Worm (Caenorhabditis elegans) whole organism, midembryonic: Measurements from ENCODE around the gene Y37E11AL.1.

Experiments
- T22C8.4 ChIP-seq: fragments of 200-800 bp; sonication (Bioruptor generic); IDR thresholded peaks from 2 replicates; pipeline ENCODE4 v1.3.6; 2022; ENCODE audit warnings: missing genetic modification characterization, missing compliant biosample characterization
- cog-1 ChIP-seq: sonication (generic microtip); optimal IDR thresholded peaks from 2 replicates; lab custom pipeline; 2016; ENCODE audit warnings: missing genetic modification characterization, missing compliant biosample characterization
- flt-1 ChIP-seq: fragments of 200-800 bp; sonication (Bioruptor generic); IDR thresholded peaks from 2 replicates; pipeline ENCODE4 v1.3.6; 2022; ENCODE audit warnings: missing genetic modification characterization, missing compliant biosample characterization
- klf-2 ChIP-seq: fragments of 200-800 bp; sonication (Bioruptor generic); conservative IDR thresholded peaks from 2 replicates; pipeline ENCODE4 v1.3.6; 2022; ENCODE audit warnings: missing genetic modification reagents, missing genetic modification characterization, missing compliant biosample characterization
- med-1 ChIP-seq: sonication (generic microtip); optimal IDR thresholded peaks from 2 replicates; lab custom pipeline; 2017; ENCODE audit warnings: missing genetic modification characterization, mild to moderate bottlenecking, missing compliant biosample characterization, antibody characterized with exemption, missing genetic modification reagents; ENCODE audit not compliant: insufficient read depth
- ref-1 ChIP-seq: fragments of 200-800 bp; sonication (Bioruptor generic); conservative IDR thresholded peaks from 2 replicates; pipeline ENCODE4 v1.3.6; 2022; ENCODE audit warnings: missing genetic modification reagents, missing genetic modification characterization, missing compliant biosample characterization
- tab-1 ChIP-seq: fragments of 200-800 bp; sonication (Bioruptor generic); IDR thresholded peaks from 2 replicates; pipeline ENCODE4 v1.3.6; 2022; ENCODE audit warnings: missing genetic modification characterization, missing compliant biosample characterization
- ztf-23 ChIP-seq: fragments of 200-800 bp; sonication (Bioruptor generic); IDR thresholded peaks from 2 replicates; pipeline ENCODE4 v1.3.6; 2022; ENCODE audit warnings: missing genetic modification reagents, missing genetic modification characterization, missing compliant biosample characterization
- ztf-29 ChIP-seq: fragments of 200-800 bp; sonication (Bioruptor generic); IDR thresholded peaks from 2 replicates; pipeline ENCODE4 v1.3.6; 2022; ENCODE audit warnings: missing genetic modification reagents, missing genetic modification characterization, missing compliant biosample characterization

Gene Y37E11AL.1

ce11 chrIV:3709200-3709599 is at the start of gene Y37E11AL.1:
TSS of gene Y37E11AL.1 (plus strand) at chrIV:3709500.
- TF ChIP-seq ztf-23 (no peak), cog-1 (tag; lab: Kevin White, UChicago) (no peak), ztf-29 (no peak), med-1 (no peak), ref-1 (no peak), flt-1 (GFP tag; lab: Robert Waterston, UW) (no peak), T22C8.4 (GFP tag; lab: Robert Waterston, UW) (no peak), klf-2 (GFP tag; lab: Robert Waterston, UW) (no peak), tab-1 (GFP tag; lab: Robert Waterston, UW) (no peak)

- TF ChIP-seq tab-1 (GFP tag; lab: Robert Waterston, UW) (no peak), flt-1 (GFP tag; lab: Robert Waterston, UW) (no peak), T22C8.4 (GFP tag; lab: Robert Waterston, UW) (no peak), ztf-29 (no peak), ztf-23 (no peak), cog-1 (tag; lab: Kevin White, UChicago) (no peak), ref-1 (no peak), klf-2 (GFP tag; lab: Robert Waterston, UW) (no peak), med-1 (no peak)
Measured at ce11 chrIV:3659951-3660350, 49.3 kb upstream of the Y37E11AL.1 start.

- no peak for TF ChIP-seq med-1
- no peak for TF ChIP-seq ztf-29
- TF ChIP-seq ztf-23, result no peak
- no peak for TF ChIP-seq flt-1 (GFP tag; lab: Robert Waterston, UW)
- TF ChIP-seq ref-1, result no peak
Measured at ce11 chrIV:3661117-3661634, 48.1 kb upstream of the Y37E11AL.1 start.

ce11 chrIV:3662863-3663262 is 46.4 kb upstream of the Y37E11AL.1 start:
- TF ChIP-seq ztf-23 (no peak), cog-1 (tag; lab: Kevin White, UChicago) (no peak), ref-1 (no peak), T22C8.4 (GFP tag; lab: Robert Waterston, UW) (no peak), med-1 (no peak), klf-2 (GFP tag; lab: Robert Waterston, UW) (no peak), flt-1 (GFP tag; lab: Robert Waterston, UW) (no peak), tab-1 (GFP tag; lab: Robert Waterston, UW) (no peak), ztf-29 (no peak)

ce11 chrIV:3665089-3665488 is 44.2 kb upstream of the Y37E11AL.1 start:
- no peak for TF ChIP-seq tab-1 (GFP tag; lab: Robert Waterston, UW)
- no peak for TF ChIP-seq ref-1
- no peak for TF ChIP-seq flt-1 (GFP tag; lab: Robert Waterston, UW)
- TF ChIP-seq ztf-23, result no peak
- no peak for TF ChIP-seq T22C8.4 (GFP tag; lab: Robert Waterston, UW)
- TF ChIP-seq med-1, result no peak
- TF ChIP-seq klf-2 (GFP tag; lab: Robert Waterston, UW), result no peak
- no peak for TF ChIP-seq cog-1 (tag; lab: Kevin White, UChicago)
- no peak for TF ChIP-seq ztf-29

- TF ChIP-seq klf-2 (GFP tag; lab: Robert Waterston, UW) (no peak), med-1 (no peak)
Measured at ce11 chrIV:3666543-3666942, 42.8 kb upstream of the Y37E11AL.1 start.

- TF ChIP-seq cog-1 (tag; lab: Kevin White, UChicago) (no peak), ref-1 (no peak), klf-2 (GFP tag; lab: Robert Waterston, UW) (no peak), ztf-23 (no peak), flt-1 (GFP tag; lab: Robert Waterston, UW) (no peak), ztf-29 (no peak), tab-1 (GFP tag; lab: Robert Waterston, UW) (no peak), T22C8.4 (GFP tag; lab: Robert Waterston, UW) (no peak), med-1 (no peak)
Measured at ce11 chrIV:3667796-3668195, 41.5 kb upstream of the Y37E11AL.1 start.

ce11 chrIV:3668603-3669002 is 40.7 kb upstream of the Y37E11AL.1 start, which contains the start of gene fmil-1:
TSS of gene fmil-1 (minus strand) at chrIV:3668703.
- TF ChIP-seq ztf-23 (no peak), med-1 (no peak), ref-1 (no peak), flt-1 (GFP tag; lab: Robert Waterston, UW) (no peak), klf-2 (GFP tag; lab: Robert Waterston, UW) (no peak), ztf-29 (no peak), cog-1 (tag; lab: Kevin White, UChicago) (no peak), T22C8.4 (GFP tag; lab: Robert Waterston, UW) (no peak), tab-1 (GFP tag; lab: Robert Waterston, UW) (no peak)

- no peak for TF ChIP-seq tab-1 (GFP tag; lab: Robert Waterston, UW)
- no peak for TF ChIP-seq klf-2 (GFP tag; lab: Robert Waterston, UW)
Measured at ce11 chrIV:3681763-3682162, 27.5 kb upstream of the Y37E11AL.1 start.

ce11 chrIV:3686260-3686659 is 23.0 kb upstream of the Y37E11AL.1 start:
- no peak for TF ChIP-seq ztf-29
- TF ChIP-seq T22C8.4 (GFP tag; lab: Robert Waterston, UW), result no peak
- TF ChIP-seq klf-2 (GFP tag; lab: Robert Waterston, UW), result no peak
- TF ChIP-seq ref-1, result no peak
- no peak for TF ChIP-seq tab-1 (GFP tag; lab: Robert Waterston, UW)
- no peak for TF ChIP-seq med-1
- TF ChIP-seq flt-1 (GFP tag; lab: Robert Waterston, UW), result no peak

- TF ChIP-seq tab-1 (GFP tag; lab: Robert Waterston, UW) (no peak), flt-1 (GFP tag; lab: Robert Waterston, UW) (no peak), cog-1 (tag; lab: Kevin White, UChicago) (no peak), ref-1 (no peak), ztf-29 (no peak), med-1 (no peak), ztf-23 (no peak), T22C8.4 (GFP tag; lab: Robert Waterston, UW) (no peak), klf-2 (GFP tag; lab: Robert Waterston, UW) (no peak)
Measured at ce11 chrIV:3686765-3687164, 22.5 kb upstream of the Y37E11AL.1 start, which contains the start of gene map-1. TSS of gene map-1 (minus strand) at chrIV:3686865.
